Worm (Caenorhabditis elegans) whole organism, L2 larva: ENCODE measurements around the gene col-176.

Experiments
- Y55F3AM.14 ChIP-seq: fragments of 200-800 bp; sonication (Bioruptor generic); optimal IDR thresholded peaks from 2 replicates; lab custom pipeline; 2018; ENCODE audit warnings: mild to moderate bottlenecking, missing genetic modification characterization, missing compliant biosample characterization
- dmd-4 ChIP-seq: sonication (generic microtip); optimal IDR thresholded peaks from 2 replicates; lab custom pipeline; 2017; ENCODE audit warnings: missing biosample characterization, missing genetic modification characterization
- fos-1 ChIP-seq: fragments of 150-350 bp; optimal IDR thresholded peaks from 2 replicates; lab custom pipeline; 2014; ENCODE audit warnings: missing biosample characterization, missing genetic modification characterization
- lin-11 ChIP-seq: fragments of 150-350 bp; sonication (generic microtip); optimal IDR thresholded peaks from 2 replicates; lab custom pipeline; 2014; ENCODE audit warnings: missing biosample characterization, missing genetic modification characterization, inconsistent platforms, mixed read lengths
- lin-13 ChIP-seq: fragments of 150-350 bp; optimal IDR thresholded peaks from 2 replicates; lab custom pipeline; 2014; ENCODE audit warnings: missing biosample characterization, missing genetic modification reagents, missing genetic modification characterization
- nhr-237 ChIP-seq: fragments of 150-350 bp; optimal IDR thresholded peaks from 2 replicates; lab custom pipeline; 2014; ENCODE audit warnings: missing biosample characterization, missing genetic modification characterization
- snpc-4 ChIP-seq: fragments of 150-350 bp; optimal IDR thresholded peaks from 2 replicates; lab custom pipeline; 2014; ENCODE audit warnings: missing biosample characterization, missing genetic modification characterization
- unc-55 ChIP-seq: fragments of 150-350 bp; sonication (generic microtip); optimal IDR thresholded peaks from 3 replicates; lab custom pipeline; 2014; ENCODE audit warnings: missing biosample characterization, missing genetic modification reagents, missing genetic modification characterization
- unc-62 ChIP-seq: fragments of 150-350 bp; optimal IDR thresholded peaks from 2 replicates; lab custom pipeline; 2014; ENCODE audit warnings: missing biosample characterization, missing genetic modification reagents, missing genetic modification characterization
- ztf-11 ChIP-seq: sonication (generic microtip); optimal IDR thresholded peaks from 2 replicates; lab custom pipeline; 2017; ENCODE audit warnings: missing biosample characterization, missing genetic modification characterization
- ztf-4 ChIP-seq: fragments of 150-350 bp; optimal IDR thresholded peaks from 2 replicates; lab custom pipeline; 2014; ENCODE audit warnings: missing biosample characterization, missing genetic modification characterization

DNA sequence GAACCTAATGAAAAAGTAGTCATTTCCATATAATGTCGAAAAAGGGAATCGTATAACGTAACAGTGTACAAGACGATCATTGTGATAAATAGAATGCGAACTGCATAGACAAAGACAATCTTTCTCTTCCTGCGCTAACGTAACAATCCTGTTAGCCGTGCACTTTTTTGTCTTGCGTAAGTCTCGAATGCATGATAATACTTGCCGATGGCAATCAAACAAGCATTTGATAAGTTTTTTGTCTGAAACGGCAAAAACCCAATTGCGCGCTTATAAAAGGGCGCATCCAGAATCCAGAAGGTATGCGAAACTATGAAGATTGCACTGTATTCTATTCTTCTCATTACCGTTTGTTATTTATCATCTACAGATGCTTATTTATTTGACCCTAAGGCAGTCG lies 2.4 kb upstream of the col-176 start, which contains the start of gene dao-4:
- TF ChIP-seq unc-55 (GFP tag; lab: Kevin White, UChicago) (no peak), nhr-237 (no peak), ztf-11 (tag; lab: Kevin White, UChicago) (no peak), lin-11 (tag; lab: Kevin White, UChicago) (no peak), fos-1 (tag; lab: Kevin White, UChicago) (no peak), ztf-4 (tag; lab: Kevin White, UChicago) (no peak), unc-62 (no peak), lin-13 (GFP tag; lab: Kevin White, UChicago) (no peak), snpc-4 (no peak), dmd-4 (tag; lab: Kevin White, UChicago) (no peak), Y55F3AM.14 (no peak)
